Worm (Caenorhabditis elegans) whole organism, L1 larva: ENCODE data around the gene sao-1.

Experiments used
- C16A3.4 ChIP-seq: fragments of 150-350 bp; optimal IDR thresholded peaks from 2 replicates; lab custom pipeline; 2014; ENCODE audit warnings: missing biosample characterization, missing genetic modification characterization
- C34B4.2 ChIP-seq: sonication (generic microtip); optimal IDR thresholded peaks from 2 replicates; lab custom pipeline; 2017; ENCODE audit warnings: mild to moderate bottlenecking, missing genetic modification characterization, missing compliant biosample characterization
- F16B12.6 ChIP-seq: fragments of 150-350 bp; optimal IDR thresholded peaks from 2 replicates; lab custom pipeline; 2014; ENCODE audit warnings: missing biosample characterization, missing genetic modification characterization
- aha-1 ChIP-seq: fragments of 150-350 bp; optimal IDR thresholded peaks from 2 replicates; lab custom pipeline; 2014; ENCODE audit warnings: missing biosample characterization, missing genetic modification characterization
- aly-2 ChIP-seq: fragments of 150-350 bp; optimal IDR thresholded peaks from 2 replicates; lab custom pipeline; 2014; ENCODE audit warnings: missing biosample characterization, missing genetic modification characterization
- ama-1 ChIP-seq: fragments of 150-350 bp; optimal IDR thresholded peaks from 2 replicates; lab custom pipeline; 2014
- ceh-8 ChIP-seq: fragments of 200-800 bp; sonication (Bioruptor generic); optimal IDR thresholded peaks from 2 replicates; lab custom pipeline; 2018; ENCODE audit warnings: mild to moderate bottlenecking, missing genetic modification characterization, moderate library complexity, missing compliant biosample characterization
- ceh-82 ChIP-seq, 3 experiments: fragments of 150-350 bp in 1 of 3; sonication (generic microtip) in 2 of 3; optimal IDR thresholded peaks; 2 replicates each; lab custom pipeline; 2014 to 2017; ENCODE audit warnings: missing biosample characterization in 3 of 3, missing genetic modification characterization in 3 of 3
- dsc-1 ChIP-seq: sonication (generic microtip); optimal IDR thresholded peaks from 2 replicates; lab custom pipeline; 2016; ENCODE audit warnings: mild to moderate bottlenecking, missing genetic modification characterization, missing compliant biosample characterization
- efl-3 ChIP-seq: fragments of 200-800 bp; sonication (Bioruptor generic); optimal IDR thresholded peaks from 2 replicates; lab custom pipeline; 2018; ENCODE audit warnings: mild to moderate bottlenecking, missing genetic modification characterization, missing compliant biosample characterization
- egl-13 ChIP-seq: sonication (generic microtip); optimal IDR thresholded peaks from 2 replicates; lab custom pipeline; 2016; ENCODE audit warnings: missing genotype, missing genetic modification reagents, missing genetic modification characterization, missing compliant biosample characterization
- egl-27 ChIP-seq, 2 experiments: fragments of 150-350 bp in 1 of 2; sonication (generic microtip); optimal IDR thresholded peaks; 3 replicates each; lab custom pipeline; 2017 to 2018; ENCODE audit warnings: missing biosample characterization in 2 of 2, missing genetic modification characterization in 2 of 2, missing genetic modification reagents in 2 of 2
- ets-5 ChIP-seq: fragments of 200-800 bp; sonication (Bioruptor generic); IDR thresholded peaks from 2 replicates; pipeline ENCODE4 v1.3.6; 2022; ENCODE audit warnings: missing genetic modification characterization, missing compliant biosample characterization
- fkh-4 ChIP-seq: sonication (generic microtip); optimal IDR thresholded peaks from 2 replicates; lab custom pipeline; 2016; ENCODE audit warnings: missing compliant biosample characterization, missing genetic modification characterization, borderline replicate concordance
- hpl-2 ChIP-seq: fragments of 150-350 bp; optimal IDR thresholded peaks from 2 replicates; lab custom pipeline; 2014; ENCODE audit warnings: missing biosample characterization, missing genetic modification reagents, missing genetic modification characterization
- isw-1 ChIP-seq: fragments of 200-800 bp; sonication (Bioruptor generic); IDR thresholded peaks from 2 replicates; pipeline ENCODE4 v1.3.6; 2022; ENCODE audit warnings: missing genetic modification characterization, missing compliant biosample characterization
- jun-1 ChIP-seq: fragments of 150-350 bp; optimal IDR thresholded peaks from 2 replicates; lab custom pipeline; 2014; ENCODE audit warnings: missing biosample characterization, missing genetic modification reagents, missing genetic modification characterization
- lin-13 ChIP-seq: fragments of 150-350 bp; optimal IDR thresholded peaks from 2 replicates; lab custom pipeline; 2014; ENCODE audit warnings: missing biosample characterization, missing genetic modification reagents, missing genetic modification characterization
- lin-15B ChIP-seq: fragments of 150-350 bp; sonication (generic microtip); optimal IDR thresholded peaks from 3 replicates; lab custom pipeline; 2014; ENCODE audit warnings: missing biosample characterization, missing genetic modification characterization
- lin-39 ChIP-seq: fragments of 150-350 bp; optimal IDR thresholded peaks from 2 replicates; lab custom pipeline; 2014; ENCODE audit warnings: missing biosample characterization, missing genetic modification reagents, missing genetic modification characterization
- lir-3 ChIP-seq: sonication (generic microtip); optimal IDR thresholded peaks from 2 replicates; lab custom pipeline; 2016; ENCODE audit warnings: mild to moderate bottlenecking, missing genetic modification characterization, moderate library complexity, missing compliant biosample characterization; ENCODE audit not compliant: poor library complexity
- mdl-1 ChIP-seq, 2 experiments: fragments of 150-350 bp; optimal IDR thresholded peaks; 2 replicates each; lab custom pipeline; 2014 to 2017; ENCODE audit warnings: missing biosample characterization in 2 of 2, missing genetic modification characterization in 2 of 2, inconsistent platforms in 1 of 2
- mep-1 ChIP-seq: fragments of 150-350 bp; optimal IDR thresholded peaks from 2 replicates; lab custom pipeline; 2014; ENCODE audit warnings: missing biosample characterization, missing genetic modification characterization
- nhr-11 ChIP-seq: fragments of 150-350 bp; optimal IDR thresholded peaks from 2 replicates; lab custom pipeline; 2014; ENCODE audit warnings: missing biosample characterization, missing genetic modification characterization
- nhr-12 ChIP-seq: sonication (generic microtip); optimal IDR thresholded peaks from 2 replicates; lab custom pipeline; 2017; ENCODE audit warnings: missing biosample characterization, missing genetic modification characterization
- nhr-20 ChIP-seq: sonication (generic microtip); optimal IDR thresholded peaks from 2 replicates; lab custom pipeline; 2016; ENCODE audit warnings: mild to moderate bottlenecking, missing genetic modification characterization, missing compliant biosample characterization
- nhr-47 ChIP-seq: sonication (generic microtip); optimal IDR thresholded peaks from 2 replicates; lab custom pipeline; 2016; ENCODE audit warnings: mild to moderate bottlenecking, missing genetic modification characterization, moderate library complexity, missing compliant biosample characterization
- nhr-71 ChIP-seq: sonication (generic microtip); optimal IDR thresholded peaks from 2 replicates; lab custom pipeline; 2016; ENCODE audit warnings: mild to moderate bottlenecking, missing genetic modification characterization, moderate library complexity, missing compliant biosample characterization
- nhr-76 ChIP-seq: sonication (generic microtip); optimal IDR thresholded peaks from 2 replicates; lab custom pipeline; 2017; ENCODE audit warnings: missing biosample characterization, missing genetic modification characterization
- nhr-85 ChIP-seq: sonication (generic microtip); peaks from one replicate; lab custom pipeline; 2016; ENCODE audit warnings: missing genetic modification characterization, inconsistent platforms, missing compliant biosample characterization
- pag-3 ChIP-seq: sonication (generic microtip); optimal IDR thresholded peaks from 2 replicates; lab custom pipeline; 2017; ENCODE audit warnings: missing genetic modification characterization, mild to moderate bottlenecking, missing compliant biosample characterization, antibody characterized with exemption, borderline replicate concordance; ENCODE audit not compliant: insufficient read depth
- pax-3 ChIP-seq: fragments of 200-800 bp; sonication (Bioruptor generic); optimal IDR thresholded peaks from 2 replicates; lab custom pipeline; 2018; ENCODE audit warnings: mild to moderate bottlenecking, missing genetic modification characterization, moderate library complexity, missing compliant biosample characterization
- rnt-1 ChIP-seq: sonication (generic microtip); optimal IDR thresholded peaks from 2 replicates; lab custom pipeline; 2016; ENCODE audit warnings: mild to moderate bottlenecking, missing genetic modification characterization, moderate library complexity, missing compliant biosample characterization
- snpc-4 ChIP-seq: fragments of 150-350 bp; optimal IDR thresholded peaks from 2 replicates; lab custom pipeline; 2014; ENCODE audit warnings: missing biosample characterization, missing genetic modification characterization
- snu-23 ChIP-seq: sonication (generic microtip); optimal IDR thresholded peaks from 2 replicates; lab custom pipeline; 2016; ENCODE audit warnings: missing genetic modification characterization, missing compliant biosample characterization
- sptf-1 ChIP-seq: fragments of 150-350 bp; optimal IDR thresholded peaks from 2 replicates; lab custom pipeline; 2014; ENCODE audit warnings: missing biosample characterization, missing genetic modification characterization
- sup-37 ChIP-seq: fragments of 200-800 bp; sonication (Bioruptor generic); optimal IDR thresholded peaks from 2 replicates; lab custom pipeline; 2018; ENCODE audit warnings: mild to moderate bottlenecking, missing genetic modification characterization, missing compliant biosample characterization
- tlp-1 ChIP-seq: fragments of 150-350 bp; optimal IDR thresholded peaks from 2 replicates; lab custom pipeline; 2014; ENCODE audit warnings: missing biosample characterization, missing genetic modification characterization
- unc-130 ChIP-seq: fragments of 150-350 bp; optimal IDR thresholded peaks from 2 replicates; lab custom pipeline; 2017; ENCODE audit warnings: missing biosample characterization, missing genetic modification characterization, inconsistent platforms
- unc-62 ChIP-seq: fragments of 150-350 bp; optimal IDR thresholded peaks from 2 replicates; lab custom pipeline; 2014; ENCODE audit warnings: missing biosample characterization, missing genetic modification reagents, missing genetic modification characterization
- unc-98 ChIP-seq: fragments of 200-800 bp; sonication (Bioruptor generic); IDR thresholded peaks from 2 replicates; pipeline ENCODE4 v1.3.6; 2022; ENCODE audit warnings: missing genetic modification characterization, missing compliant biosample characterization
- ztf-4 ChIP-seq: fragments of 150-350 bp; optimal IDR thresholded peaks from 2 replicates; lab custom pipeline; 2014; ENCODE audit warnings: missing biosample characterization, missing genetic modification characterization

sao-1 gene

ce11 chrV:13957691-13958090 is 6.0 kb upstream of the sao-1 start:
- no peak for TF ChIP-seq F16B12.6
- TF ChIP-seq fkh-4 (tag; lab: Kevin White, UChicago), result no peak
- TF ChIP-seq efl-3 (GFP tag; lab: Kevin White, UChicago), result no peak
- TF ChIP-seq ceh-8, result no peak
- no peak for TF ChIP-seq mep-1 (tag; lab: Kevin White, UChicago)
- no peak for TF ChIP-seq ztf-4 (tag; lab: Kevin White, UChicago)
- no peak for TF ChIP-seq egl-13 (tag; lab: Kevin White, UChicago)

- TF ChIP-seq aly-2 (tag; lab: Kevin White, UChicago) (no peak), pax-3 (tag; lab: Kevin White, UChicago) (no peak), nhr-71 (tag; lab: Kevin White, UChicago) (no peak), unc-98 (GFP tag; lab: Robert Waterston, UW) (no peak), tlp-1 (tag; lab: Kevin White, UChicago) (no peak), aha-1 (tag; lab: Kevin White, UChicago) (no peak), mdl-1 (tag; optimal IDR thresholded peaks at IDR 0.05; lab: Kevin White, UChicago) (no peak), lin-39 (tag; lab: Kevin White, UChicago) (no peak), snu-23 (GFP tag; lab: Kevin White, UChicago) (no peak), nhr-11 (tag; lab: Kevin White, UChicago) (no peak), jun-1 (tag; lab: Kevin White, UChicago) (no peak), nhr-76 (tag; lab: Kevin White, UChicago) (no peak), C34B4.2 (no peak)
Observed at ce11 chrV:13958247-13958646, 5.5 kb upstream of the sao-1 start, which contains the start of gene R10D12.10. R10D12.10 (minus strand) TSS chrV:13958347.

ce11 chrV:13960916-13961315 is 2.8 kb upstream of the sao-1 start, which contains the start of gene srh-24:
srh-24 (minus strand) TSS chrV:13961016.
- TF ChIP-seq lir-3 (tag; lab: Kevin White, UChicago), result no peak
- TF ChIP-seq nhr-85 (tag; lab: Kevin White, UChicago), result no peak
- no peak for TF ChIP-seq nhr-12 (tag; lab: Kevin White, UChicago)
- TF ChIP-seq lin-15B (tag; lab: Kevin White, UChicago), result no peak
- TF ChIP-seq tlp-1 (tag; lab: Kevin White, UChicago), result no peak
- TF ChIP-seq efl-3 (GFP tag; lab: Kevin White, UChicago), result no peak
- no peak for TF ChIP-seq sptf-1
- no peak for TF ChIP-seq egl-27 (tag; optimal IDR thresholded peaks at IDR 0.05; lab: Kevin White, UChicago)
- no peak for TF ChIP-seq C16A3.4
- no peak for TF ChIP-seq mdl-1 (tag; optimal IDR thresholded peaks at IDR 0.05; lab: Kevin White, UChicago)
- TF ChIP-seq ama-1 (lab: Kevin White, UChicago), result no peak
- no peak for TF ChIP-seq nhr-76 (tag; lab: Kevin White, UChicago)
- TF ChIP-seq lin-39 (tag; lab: Kevin White, UChicago), result no peak
- TF ChIP-seq nhr-71 (tag; lab: Kevin White, UChicago), result no peak
- TF ChIP-seq unc-130, result no peak
- no peak for TF ChIP-seq sup-37 (GFP tag; lab: Kevin White, UChicago)
- no peak for TF ChIP-seq egl-13 (tag; lab: Kevin White, UChicago)
- no peak for TF ChIP-seq nhr-47 (tag; lab: Kevin White, UChicago)
- TF ChIP-seq dsc-1 (tag; lab: Kevin White, UChicago), result no peak

DNA sequence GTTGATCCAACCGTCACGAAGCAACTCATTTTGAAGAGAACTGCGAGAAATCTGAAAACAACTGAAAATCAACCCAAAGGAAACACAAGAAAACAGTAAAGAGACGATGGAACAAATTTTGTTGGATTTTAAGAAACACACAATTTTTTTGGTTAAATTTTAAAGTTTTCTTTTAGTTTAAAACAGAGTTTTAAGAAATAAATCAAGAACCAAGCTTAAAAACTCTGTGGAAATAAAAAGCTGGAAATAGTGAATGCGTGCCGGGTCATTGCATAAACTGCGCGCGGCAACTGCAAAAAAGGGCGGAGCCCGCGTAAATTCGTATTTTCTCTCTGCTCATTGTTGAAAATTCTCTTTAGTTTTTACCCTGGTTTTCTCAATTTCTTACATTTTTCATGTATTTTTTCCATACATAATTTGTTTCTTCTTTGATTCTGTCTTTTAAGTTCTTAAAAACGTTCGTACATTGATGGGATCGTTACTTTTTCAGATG is 1.8 kb upstream of the sao-1 start, which contains the start of the genes algn-13 and R10D12.13:
Gene algn-13 (minus strand): TSS at position 51 of the 493 bp plus-strand sequence.
Gene R10D12.13 (plus strand): TSS at position 491 of the 493 bp plus-strand sequence.
- TF ChIP-seq isw-1, result peak; percentile 27; the same call in 1 of the 2 replicates
- TF ChIP-seq nhr-20 (tag; lab: Kevin White, UChicago), result peak; percentile 60
- TF ChIP-seq lin-15B (tag; lab: Kevin White, UChicago), result no peak
- TF ChIP-seq unc-62 (GFP tag; lab: Kevin White, UChicago), result no peak
- no peak for TF ChIP-seq unc-98 (GFP tag; lab: Robert Waterston, UW)
- no peak for TF ChIP-seq sptf-1
- no peak for TF ChIP-seq sup-37 (GFP tag; lab: Kevin White, UChicago)
- TF ChIP-seq nhr-47 (tag; lab: Kevin White, UChicago), result peak; percentile 64
- peak; percentile 69 for TF ChIP-seq snpc-4 (tag; lab: Kevin White, UChicago)
- TF ChIP-seq tlp-1 (tag; lab: Kevin White, UChicago), result no peak
- TF ChIP-seq aly-2 (tag; lab: Kevin White, UChicago), result no peak
- TF ChIP-seq F16B12.6, result peak; percentile 9
- no peak for TF ChIP-seq aha-1 (tag; lab: Kevin White, UChicago)
- peak; percentile 82 for TF ChIP-seq rnt-1
- no peak for TF ChIP-seq ztf-4 (tag; lab: Kevin White, UChicago)
- TF ChIP-seq C16A3.4, result peak; percentile 51
- TF ChIP-seq lin-13, result peak; percentile 59
- TF ChIP-seq snu-23 (GFP tag; lab: Kevin White, UChicago), result peak; percentile 67
- no peak for TF ChIP-seq hpl-2 (GFP tag; lab: Kevin White, UChicago)
- TF ChIP-seq ets-5 (GFP tag; lab: Robert Waterston, UW), result no peak
- TF ChIP-seq ama-1 (lab: Kevin White, UChicago), result no peak
- TF ChIP-seq dsc-1 (tag; lab: Kevin White, UChicago), result peak; percentile 65
- no peak for TF ChIP-seq pag-3 (tag; lab: Kevin White, UChicago)
- TF ChIP-seq ceh-82 (tag; optimal IDR thresholded peaks at IDR 0.05; lab: Kevin White, UChicago), result peak; percentile 51 to 54 (median 52)
- TF ChIP-seq fkh-4 (tag; lab: Kevin White, UChicago), result no peak
- peak; percentile 75 for TF ChIP-seq unc-130
- TF ChIP-seq mdl-1 (tag; optimal IDR thresholded peaks at IDR 0.05; lab: Kevin White, UChicago), result no peak
